Worm (Caenorhabditis elegans) whole organism, L1 larva: ENCODE results near the gene srz-95.

Experiments
- ama-1 ChIP-seq: fragments of 150-350 bp; optimal IDR thresholded peaks from 2 replicates; lab custom pipeline; 2014
- dpl-1 ChIP-seq, 3 experiments: fragments of 150-350 bp in 2 of 3; sonication (generic microtip) in 1 of 3; optimal IDR thresholded peaks; 2 replicates each; lab custom pipeline; 2014 to 2017; ENCODE audit warnings: missing biosample characterization in 3 of 3, missing genetic modification characterization in 3 of 3, missing genetic modification reagents in 3 of 3
- elt-2 ChIP-seq: sonication (generic microtip); optimal IDR thresholded peaks from 2 replicates; lab custom pipeline; 2016; ENCODE audit warnings: missing genetic modification characterization, mild to moderate bottlenecking, inconsistent platforms, missing compliant biosample characterization, missing genetic modification reagents
- lin-13 ChIP-seq: fragments of 150-350 bp; optimal IDR thresholded peaks from 2 replicates; lab custom pipeline; 2014; ENCODE audit warnings: missing biosample characterization, missing genetic modification reagents, missing genetic modification characterization
- lin-35 ChIP-seq, 2 experiments: fragments of 150-350 bp; optimal IDR thresholded peaks; 2 replicates each; lab custom pipeline; 2014; ENCODE audit warnings: missing biosample characterization in 2 of 2, missing genetic modification characterization in 2 of 2, missing genetic modification reagents in 2 of 2
- lsy-2 ChIP-seq, 2 experiments: fragments of 150-350 bp; optimal IDR thresholded peaks; 2 replicates each; lab custom pipeline; 2014; ENCODE audit warnings: missing biosample characterization in 2 of 2, missing genetic modification characterization in 2 of 2
- nhr-237 ChIP-seq: fragments of 150-350 bp; optimal IDR thresholded peaks from 2 replicates; lab custom pipeline; 2014; ENCODE audit warnings: missing biosample characterization, missing genetic modification characterization
- nhr-77 ChIP-seq: fragments of 150-350 bp; optimal IDR thresholded peaks from 2 replicates; lab custom pipeline; 2014; ENCODE audit warnings: missing biosample characterization, missing genetic modification characterization
- sptf-1 ChIP-seq: fragments of 150-350 bp; optimal IDR thresholded peaks from 2 replicates; lab custom pipeline; 2014; ENCODE audit warnings: missing biosample characterization, missing genetic modification characterization
- tbx-2 ChIP-seq: sonication (generic microtip); optimal IDR thresholded peaks from 2 replicates; lab custom pipeline; 2016; ENCODE audit warnings: missing genetic modification characterization, missing compliant biosample characterization
- unc-30 ChIP-seq: sonication (generic microtip); optimal IDR thresholded peaks from 2 replicates; lab custom pipeline; 2017; ENCODE audit warnings: missing biosample characterization, missing genetic modification characterization
- zag-1 ChIP-seq: fragments of 150-350 bp; optimal IDR thresholded peaks from 2 replicates; lab custom pipeline; 2014; ENCODE audit warnings: missing biosample characterization, missing genetic modification characterization
- ztf-4 ChIP-seq: fragments of 150-350 bp; optimal IDR thresholded peaks from 2 replicates; lab custom pipeline; 2014; ENCODE audit warnings: missing biosample characterization, missing genetic modification characterization

- TF ChIP-seq nhr-77 (tag; lab: Kevin White, UChicago): peak; percentile 92
- TF ChIP-seq lsy-2 (tag; optimal IDR thresholded peaks at IDR 0.05; lab: Kevin White, UChicago): peak; percentile 93 to 95
- peak; percentile 84 for TF ChIP-seq ztf-4
- TF ChIP-seq tbx-2 (tag; lab: Kevin White, UChicago): peak; percentile 94
- TF ChIP-seq elt-2: peak; percentile 78
- peak; percentile 88 for TF ChIP-seq nhr-237 (tag; lab: Kevin White, UChicago)
- peak; percentile 100 for TF ChIP-seq dpl-1 (GFP tag; optimal IDR thresholded peaks at IDR 0.05; lab: Kevin White, UChicago)
- TF ChIP-seq zag-1: peak; percentile 8
- peak; percentile 91 for TF ChIP-seq lin-13 (GFP tag; lab: Kevin White, UChicago)
- no peak for TF ChIP-seq sptf-1 (tag; lab: Kevin White, UChicago)
- TF ChIP-seq ama-1 (lab: Kevin White, UChicago): no peak
- no peak for TF ChIP-seq unc-30 (tag; lab: Kevin White, UChicago)
- TF ChIP-seq lin-35 (GFP tag; optimal IDR thresholded peaks at IDR 0.05; lab: Kevin White, UChicago): peak; percentile 100
Measured at ce11 chrV:16965655-16966054, 26.2 kb upstream of the srz-95 start, which contains the start of gene efl-1.
